Fruit fly (Drosophila melanogaster) whole organism: ENCODE measurements around the gene ninaD.

Source experiments
- CG8478 ChIP-seq: fragments of >200 bp; optimal IDR thresholded peaks from 2 replicates; lab custom pipeline; 2018; ENCODE audit warnings: inconsistent platforms
- Dll ChIP-seq: fragments of >200 bp; optimal IDR thresholded peaks from 2 replicates; lab custom pipeline; 2017
- EcR ChIP-seq, 2 experiments: fragments of >200 bp; optimal IDR thresholded peaks; 2 replicates each; lab custom pipeline; 2017; ENCODE audit warnings: missing biosample characterization in 2 of 2, missing genetic modification characterization in 2 of 2, missing genetic modification reagents in 2 of 2
- pan ChIP-seq: fragments of >200 bp; optimal IDR thresholded peaks from 2 replicates; lab custom pipeline; 2017
- psq ChIP-seq: fragments of >200 bp; optimal IDR thresholded peaks from 2 replicates; lab custom pipeline; 2017
- usp ChIP-seq: fragments of >200 bp; optimal IDR thresholded peaks from 2 replicates; lab custom pipeline; 2017; ENCODE audit warnings: missing biosample characterization, missing genetic modification characterization, mixed read lengths

Gene ninaD

DNA sequence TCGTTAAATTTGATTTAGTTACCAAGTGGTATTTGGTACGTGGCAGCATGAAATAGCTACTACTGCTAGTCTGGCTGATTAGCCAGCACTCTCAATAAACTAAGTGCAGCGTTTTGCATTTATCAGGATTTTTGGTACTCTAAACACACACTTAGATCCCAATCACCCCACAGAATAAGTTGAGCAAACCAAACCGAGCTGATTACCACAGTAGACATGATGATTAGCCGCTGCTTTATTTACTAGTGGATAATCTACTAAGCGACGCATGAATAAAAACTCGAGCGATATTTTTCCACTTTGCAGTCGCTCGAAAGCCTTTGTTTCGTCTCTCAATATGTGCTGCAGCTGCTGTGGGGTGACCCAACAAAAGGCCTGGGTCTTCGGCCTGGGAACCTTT is at the start of gene ninaD:
Gene ninaD (plus strand): TSS at position 301 of the 400 bp plus-strand sequence.
- no peak for TF ChIP-seq Dll (lab: Kevin White, UChicago)

DNA sequence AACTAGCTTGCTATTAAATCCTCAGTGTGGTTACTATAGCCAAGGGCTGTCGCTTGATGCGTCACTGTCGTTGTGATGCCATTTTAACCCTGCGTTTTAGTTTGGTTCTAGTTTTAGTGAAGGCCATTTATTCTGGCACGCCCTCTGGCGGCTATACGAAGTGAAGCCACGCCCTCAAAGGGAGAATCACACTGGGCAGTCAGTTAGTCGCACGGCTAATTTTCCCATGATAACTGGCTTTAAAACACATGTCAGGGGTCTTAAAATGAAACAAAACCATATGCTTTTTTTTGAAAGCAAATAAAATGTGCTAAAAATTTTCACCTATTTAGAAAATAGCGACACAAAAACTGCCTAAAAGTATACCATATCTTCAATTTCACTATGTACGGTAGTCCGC is 48.7 kb upstream of the ninaD start:
- no peak for TF ChIP-seq CG8478 (lab: Kevin White, UChicago)
- TF ChIP-seq psq (lab: Kevin White, UChicago), result no peak
- TF ChIP-seq EcR (GFP tag; optimal IDR thresholded peaks at IDR 0.05; lab: Kevin White, UChicago), result no peak
- no peak for TF ChIP-seq Dll (lab: Kevin White, UChicago)

- no peak for TF ChIP-seq pan (lab: Kevin White, UChicago)
- no peak for TF ChIP-seq psq (lab: Kevin White, UChicago)
- TF ChIP-seq CG8478 (lab: Kevin White, UChicago), result no peak
- no peak for TF ChIP-seq usp (GFP tag; lab: Kevin White, UChicago)
- no peak for TF ChIP-seq EcR (GFP tag; optimal IDR thresholded peaks at IDR 0.05; lab: Kevin White, UChicago)
- no peak for TF ChIP-seq Dll (lab: Kevin White, UChicago)
Observed at dm6 chr2L:18067266-18067665, 14.2 kb upstream of the ninaD start.

DNA sequence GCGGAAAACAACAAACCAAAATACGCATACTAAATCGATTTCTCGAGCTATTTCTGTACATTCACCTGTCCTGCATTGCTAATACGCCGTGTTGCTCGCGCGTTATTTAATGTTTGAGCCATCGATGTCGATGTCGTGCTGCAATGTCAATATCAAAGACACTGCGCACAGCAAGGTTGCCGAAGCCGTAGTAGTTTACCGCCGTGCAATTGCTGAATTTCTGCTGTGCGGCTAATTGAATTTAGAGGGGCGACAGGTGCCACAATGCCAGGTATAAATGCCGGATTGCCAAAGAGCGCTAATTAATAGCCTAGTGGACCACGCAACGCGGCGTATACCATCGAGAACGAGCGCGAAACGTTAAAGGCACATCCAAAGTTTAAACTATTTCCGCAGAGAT is 3.5 kb upstream of the ninaD start, which contains the start of gene Arr1:
Gene Arr1 (plus strand): TSS at position 301 of the 400 bp plus-strand sequence.
- TF ChIP-seq EcR (GFP tag; optimal IDR thresholded peaks at IDR 0.05; lab: Kevin White, UChicago) (no peak), pan (lab: Kevin White, UChicago) (no peak), psq (lab: Kevin White, UChicago) (no peak), CG8478 (lab: Kevin White, UChicago) (no peak), Dll (lab: Kevin White, UChicago) (no peak), usp (GFP tag; lab: Kevin White, UChicago) (no peak)

DNA sequence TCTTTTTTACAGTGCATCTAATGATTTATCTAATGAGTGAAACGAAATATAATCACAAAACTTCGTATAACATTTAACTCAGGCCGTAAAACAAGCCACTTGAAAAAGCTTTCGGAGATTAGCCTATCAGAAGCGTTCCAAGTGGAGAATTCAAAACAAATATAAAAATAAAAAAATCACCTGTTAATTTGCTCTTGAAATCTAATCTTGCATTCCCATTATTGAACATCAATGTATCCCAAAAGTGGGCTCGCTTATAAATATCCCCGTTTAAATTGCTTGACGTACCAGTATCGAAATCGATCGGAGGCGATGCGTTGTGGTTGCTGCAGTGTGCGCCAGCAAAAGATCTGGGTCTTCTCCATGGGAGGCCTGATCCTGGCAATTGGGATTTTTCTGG is 2.5 kb downstream of the ninaD start, which contains the start of gene CG31741:
Gene CG31741 (plus strand): TSS at position 301 of the 400 bp plus-strand sequence.
- TF ChIP-seq usp (GFP tag; lab: Kevin White, UChicago), result no peak
- TF ChIP-seq EcR (GFP tag; optimal IDR thresholded peaks at IDR 0.05; lab: Kevin White, UChicago), result no peak
- TF ChIP-seq CG8478 (lab: Kevin White, UChicago), result no peak
- TF ChIP-seq Dll (lab: Kevin White, UChicago), result no peak
- TF ChIP-seq psq (lab: Kevin White, UChicago), result no peak
- TF ChIP-seq pan (lab: Kevin White, UChicago), result no peak

- TF ChIP-seq usp (GFP tag; lab: Kevin White, UChicago) (no peak), CG8478 (lab: Kevin White, UChicago) (no peak), pan (lab: Kevin White, UChicago) (no peak), Dll (lab: Kevin White, UChicago) (no peak), psq (lab: Kevin White, UChicago) (no peak), EcR (GFP tag; optimal IDR thresholded peaks at IDR 0.05; lab: Kevin White, UChicago) (no peak)
Observed at dm6 chr2L:18091705-18092104, 10.3 kb downstream of the ninaD start.

- TF ChIP-seq usp (GFP tag; lab: Kevin White, UChicago) (no peak), EcR (GFP tag; optimal IDR thresholded peaks at IDR 0.05; lab: Kevin White, UChicago) (no peak), psq (lab: Kevin White, UChicago) (no peak), CG8478 (lab: Kevin White, UChicago) (no peak), Dll (lab: Kevin White, UChicago) (no peak), pan (lab: Kevin White, UChicago) (no peak)
Observed at dm6 chr2L:18092156-18092555, 10.7 kb downstream of the ninaD start, which contains the start of gene CG15153. Gene CG15153 (minus strand): TSS chr2L:18092256.

- TF ChIP-seq Dll (lab: Kevin White, UChicago) (no peak), CG8478 (lab: Kevin White, UChicago) (no peak), usp (GFP tag; lab: Kevin White, UChicago) (no peak), pan (lab: Kevin White, UChicago) (no peak), EcR (GFP tag; optimal IDR thresholded peaks at IDR 0.05; lab: Kevin White, UChicago) (no peak), psq (lab: Kevin White, UChicago) (no peak)
Observed at dm6 chr2L:18096268-18096667, 14.8 kb downstream of the ninaD start, which contains the start of gene Slc25A46b. Gene Slc25A46b (plus strand): TSS chr2L:18096568.

- TF ChIP-seq pan (lab: Kevin White, UChicago) (no peak), EcR (GFP tag; optimal IDR thresholded peaks at IDR 0.05; lab: Kevin White, UChicago) (no peak), psq (lab: Kevin White, UChicago) (no peak)
Observed at dm6 chr2L:18112435-18112834, 31.0 kb downstream of the ninaD start.

DNA sequence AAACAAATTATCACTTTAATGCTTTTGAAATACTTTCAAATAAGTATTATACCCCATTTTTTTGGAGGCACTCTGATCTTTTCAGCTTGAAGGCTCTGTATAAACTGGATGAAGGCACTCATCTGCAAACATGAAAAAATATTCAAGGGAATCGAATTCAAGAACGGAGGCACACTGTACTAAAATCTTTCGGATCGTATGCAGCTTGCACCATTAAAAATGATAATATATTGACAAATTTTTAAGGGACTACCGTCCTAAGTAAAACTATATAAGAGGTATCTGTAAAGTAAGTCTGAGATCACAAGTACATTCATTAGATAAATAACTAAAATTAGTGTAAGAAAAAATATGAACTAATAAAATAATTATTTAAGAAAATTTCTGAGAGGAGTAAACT is 31.7 kb downstream of the ninaD start, which contains the start of gene CG44476:
Gene CG44476 (minus strand): TSS at position 101 of the 400 bp plus-strand sequence.
- TF ChIP-seq EcR (GFP tag; optimal IDR thresholded peaks at IDR 0.05; lab: Kevin White, UChicago), result no peak
- TF ChIP-seq Dll (lab: Kevin White, UChicago), result no peak
- no peak for TF ChIP-seq CG8478 (lab: Kevin White, UChicago)
- TF ChIP-seq pan (lab: Kevin White, UChicago), result no peak
- TF ChIP-seq usp (GFP tag; lab: Kevin White, UChicago), result no peak
- no peak for TF ChIP-seq psq (lab: Kevin White, UChicago)

- TF ChIP-seq psq (lab: Kevin White, UChicago) (no peak), usp (GFP tag; lab: Kevin White, UChicago) (no peak), Dll (lab: Kevin White, UChicago) (no peak), CG8478 (lab: Kevin White, UChicago) (no peak), pan (lab: Kevin White, UChicago) (no peak), EcR (GFP tag; optimal IDR thresholded peaks at IDR 0.05; lab: Kevin White, UChicago) (no peak)
Observed at dm6 chr2L:18114176-18114703, 32.8 kb downstream of the ninaD start, which contains the start of gene CG15152. Gene CG15152 (plus strand): TSS chr2L:18114547.

DNA sequence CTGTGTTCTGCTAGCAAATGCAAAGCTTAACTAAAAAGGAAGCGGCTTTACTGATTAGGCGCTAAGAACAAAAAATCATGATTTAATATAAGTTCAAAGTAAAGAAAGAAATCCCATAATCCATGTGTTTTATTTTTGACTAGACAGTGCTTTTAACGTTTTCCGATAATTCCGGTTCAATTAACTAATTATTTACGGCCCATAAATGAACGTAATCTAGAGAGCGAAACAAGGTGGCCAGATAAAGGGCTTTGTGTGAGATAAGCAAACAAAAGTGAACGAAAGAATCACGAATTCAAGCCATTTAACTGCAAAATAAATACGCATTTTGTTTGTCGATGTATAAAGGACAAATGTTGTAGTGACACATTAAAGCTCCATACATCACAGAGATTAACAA is 33.7 kb downstream of the ninaD start:
- TF ChIP-seq Dll (lab: Kevin White, UChicago) (no peak), CG8478 (lab: Kevin White, UChicago) (no peak), pan (lab: Kevin White, UChicago) (no peak), usp (GFP tag; lab: Kevin White, UChicago) (no peak), psq (lab: Kevin White, UChicago) (no peak), EcR (GFP tag; optimal IDR thresholded peaks at IDR 0.05; lab: Kevin White, UChicago) (no peak)
